Worm (Caenorhabditis elegans): Measurements from ENCODE around the gene F40A3.6.

F40A3.6 gene

ce11 chrV:7854603-7855002, 39.1 kb downstream of the F40A3.6 start, which contains the start of the genes C37C3.9 and C37C3.18 (continued):
- TF ChIP-seq gmeb-1 (tag; optimal IDR thresholded peaks at IDR 0.05): peak; percentile 74
- TF ChIP-seq blmp-1 (tag; optimal IDR thresholded peaks at IDR 0.05; ENCODE audit: insufficient read depth): peak; percentile 65
- TF ChIP-seq ztf-4 (tag; optimal IDR thresholded peaks at IDR 0.05): peak; percentile 31
- TF ChIP-seq nhr-12 (tag; optimal IDR thresholded peaks at IDR 0.05): no peak

DNA sequence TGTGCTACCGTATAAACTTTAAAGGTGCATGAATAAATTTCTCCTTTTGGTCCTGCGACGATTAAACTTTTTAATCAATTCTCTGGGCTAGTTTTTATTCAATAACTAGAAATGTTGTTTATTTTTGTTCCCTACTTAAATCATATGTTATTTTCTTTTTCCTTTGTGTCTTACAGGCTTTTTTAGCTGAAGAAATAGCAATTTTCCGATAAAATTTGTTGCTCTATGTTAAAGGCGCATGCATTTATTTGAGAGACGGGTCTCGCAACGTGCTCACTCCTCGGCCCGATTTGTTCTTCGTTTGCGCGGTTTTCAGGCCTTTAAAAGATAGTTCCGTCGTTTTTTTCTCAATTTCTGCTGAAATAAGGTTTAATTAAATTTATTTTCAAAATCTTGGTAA, 39.8 kb downstream of the F40A3.6 start:
- TF ChIP-seq ZK546.5 (tag; optimal IDR thresholded peaks at IDR 0.05) (no peak), C34F6.9 (tag; optimal IDR thresholded peaks at IDR 0.05) (peak; percentile 7), unc-55 (GFP tag; optimal IDR thresholded peaks at IDR 0.05) (peak; percentile 8)

ce11 chrV:7852078-7852477, 41.6 kb downstream of the F40A3.6 start:
- no peak for TF ChIP-seq mab-5 (tag; optimal IDR thresholded peaks at IDR 0.05)
- TF ChIP-seq C34F6.9 (tag; optimal IDR thresholded peaks at IDR 0.05): no peak
- TF ChIP-seq nhr-23 (tag; optimal IDR thresholded peaks at IDR 0.05): no peak
- no peak for TF ChIP-seq elt-3 (tag; optimal IDR thresholded peaks at IDR 0.05)
- TF ChIP-seq nhr-6 (tag; optimal IDR thresholded peaks at IDR 0.05): no peak
- no peak for TF ChIP-seq unc-39 (tag; optimal IDR thresholded peaks at IDR 0.05)

DNA sequence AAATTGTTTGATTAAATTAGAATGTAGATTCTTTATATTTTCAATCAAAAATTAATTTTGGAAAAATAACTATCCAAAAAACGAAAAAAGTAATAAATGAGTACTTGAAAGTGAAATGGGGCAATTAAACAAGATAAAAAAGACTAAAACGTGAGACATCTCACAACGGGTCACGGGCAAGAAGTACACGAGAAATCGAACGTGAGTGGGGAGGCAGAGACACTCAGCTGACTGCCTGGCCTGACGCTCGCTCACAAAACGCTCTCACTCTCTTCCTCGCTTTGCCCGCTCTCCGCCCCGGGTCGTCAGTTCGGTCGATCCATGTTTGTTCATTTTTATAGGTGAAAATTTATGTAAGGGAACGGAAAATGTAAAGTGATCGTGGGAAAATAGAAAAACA, 45.4 kb downstream of the F40A3.6 start:
- no peak for TF ChIP-seq dmd-4 (tag; optimal IDR thresholded peaks at IDR 0.05)
- TF ChIP-seq nhr-23 (tag; optimal IDR thresholded peaks at IDR 0.05): no peak
- peak in 1 of 2 experiments; percentile 16 for TF ChIP-seq mdl-1 (tag; optimal IDR thresholded peaks at IDR 0.05)
- TF ChIP-seq zag-1 (tag; optimal IDR thresholded peaks at IDR 0.05): no peak
- TF ChIP-seq nhr-6 (tag; optimal IDR thresholded peaks at IDR 0.05): no peak
- peak; percentile 32 for TF ChIP-seq F13H6.1 (tag; optimal IDR thresholded peaks at IDR 0.05)
- no peak for TF ChIP-seq unc-55 (GFP tag; optimal IDR thresholded peaks at IDR 0.05)
- peak; percentile 44 for TF ChIP-seq nhr-129 (tag; optimal IDR thresholded peaks at IDR 0.05)
- TF ChIP-seq sma-9 (GFP tag; optimal IDR thresholded peaks at IDR 0.05): no peak
- no peak for TF ChIP-seq sma-9 (tag; optimal IDR thresholded peaks at IDR 0.05)
- TF ChIP-seq fos-1 (tag; optimal IDR thresholded peaks at IDR 0.05): peak; percentile 9
- TF ChIP-seq C34F6.9 (tag; optimal IDR thresholded peaks at IDR 0.05): peak; percentile 10

- TF ChIP-seq ceh-82 (tag; optimal IDR thresholded peaks at IDR 0.05) (no peak), elt-3 (tag; optimal IDR thresholded peaks at IDR 0.05) (no peak)
Observed at ce11 chrV:7847687-7848086, 46.0 kb downstream of the F40A3.6 start.

- TF ChIP-seq nhr-129 (tag; optimal IDR thresholded peaks at IDR 0.05): no peak
- no peak for TF ChIP-seq gmeb-1 (tag; optimal IDR thresholded peaks at IDR 0.05)
- no peak for TF ChIP-seq lin-39 (tag; optimal IDR thresholded peaks at IDR 0.05)
- TF ChIP-seq nhr-10 (tag; optimal IDR thresholded peaks at IDR 0.05): no peak
- no peak for TF ChIP-seq lin-13 (GFP tag; optimal IDR thresholded peaks at IDR 0.05)
- no peak for TF ChIP-seq alr-1 (tag; optimal IDR thresholded peaks at IDR 0.05)
- no peak for TF ChIP-seq mab-5 (tag; optimal IDR thresholded peaks at IDR 0.05)
- no peak for TF ChIP-seq aly-2 (tag; optimal IDR thresholded peaks at IDR 0.05)
- no peak for TF ChIP-seq ztf-1 (GFP tag; conservative IDR thresholded peaks at IDR 0.05)
- TF ChIP-seq sem-4 (tag; optimal IDR thresholded peaks at IDR 0.05): no peak
- no peak for TF ChIP-seq blmp-1 (tag; optimal IDR thresholded peaks at IDR 0.05; ENCODE audit: insufficient read depth)
- TF ChIP-seq mbf-1 (tag; optimal IDR thresholded peaks at IDR 0.05): no peak
- TF ChIP-seq skn-1 (tag; optimal IDR thresholded peaks at IDR 0.05): no peak
- TF ChIP-seq Y55F3AM.14 (GFP tag; optimal IDR thresholded peaks at IDR 0.05): no peak
- no peak for TF ChIP-seq ceh-82 (tag; optimal IDR thresholded peaks at IDR 0.05)
- TF ChIP-seq nhr-6 (tag; optimal IDR thresholded peaks at IDR 0.05): no peak
- TF ChIP-seq unc-39 (tag; optimal IDR thresholded peaks at IDR 0.05): no peak
Observed at ce11 chrV:7847170-7847569, 46.5 kb downstream of the F40A3.6 start, which contains the start of gene memo-1. TSS of gene memo-1 (minus strand) at chrV:7847171.

DNA sequence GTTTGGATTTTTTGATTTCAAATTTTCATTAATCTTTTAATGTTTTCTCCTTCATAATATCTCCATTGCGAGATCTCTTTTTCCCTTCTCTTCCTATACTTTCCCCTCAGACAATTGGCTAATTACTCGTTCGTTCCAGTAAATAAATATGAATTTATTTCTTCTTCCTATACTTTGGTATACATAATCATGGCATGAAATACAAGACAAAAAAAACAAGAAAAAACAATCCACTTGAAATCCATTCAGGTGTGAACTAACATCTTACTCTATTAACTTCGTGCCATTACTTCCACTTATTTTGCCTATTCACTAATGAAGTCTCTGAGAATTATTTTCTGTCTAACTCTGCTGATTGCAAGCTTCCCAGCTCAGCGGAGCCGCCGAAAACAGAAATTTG, 51.4 kb downstream of the F40A3.6 start, which contains the start of gene grd-8:
TSS of gene grd-8 (plus strand) at position 301 of the 400 bp plus-strand sequence.
- TF ChIP-seq zag-1 (tag; optimal IDR thresholded peaks at IDR 0.05): no peak
- no peak for TF ChIP-seq nhr-129 (tag; optimal IDR thresholded peaks at IDR 0.05)
- no peak for TF ChIP-seq sem-4 (tag; optimal IDR thresholded peaks at IDR 0.05)
- TF ChIP-seq unc-39 (tag; optimal IDR thresholded peaks at IDR 0.05): no peak
- TF ChIP-seq lsy-2 (tag; optimal IDR thresholded peaks at IDR 0.05): no peak
- no peak for TF ChIP-seq crh-2 (tag; optimal IDR thresholded peaks at IDR 0.05)
- no peak for TF ChIP-seq ztf-1 (GFP tag; conservative IDR thresholded peaks at IDR 0.05)
- no peak for TF ChIP-seq nhr-77 (tag; optimal IDR thresholded peaks at IDR 0.05)
- no peak for TF ChIP-seq gmeb-1 (tag; optimal IDR thresholded peaks at IDR 0.05)
- TF ChIP-seq unc-55 (GFP tag; optimal IDR thresholded peaks at IDR 0.05): no peak

All from whole organism, L2 larva.